Fruit fly (Drosophila melanogaster) whole organism, adult: ENCODE results near the gene CG34347.
A peak's percentile ranks its signal among the peaks of the same experiment; 100 is the strongest.

Experiments used
- CG11617 ChIP-seq: fragments of 200-800 bp; sonication (Bioruptor generic); optimal IDR thresholded peaks from 2 replicates; lab custom pipeline; 2017; ENCODE audit warnings: mild to moderate bottlenecking, missing biosample characterization, missing genetic modification reagents, missing genetic modification characterization
- CG14711 ChIP-seq: fragments of 200-800 bp; sonication (Bioruptor generic); optimal IDR thresholded peaks from 2 replicates; lab custom pipeline; 2018; ENCODE audit warnings: missing biosample characterization, mild to moderate bottlenecking, missing genetic modification characterization, moderate library complexity
- CG1620 ChIP-seq: fragments of 200-800 bp; sonication (Bioruptor generic); optimal IDR thresholded peaks from 2 replicates; lab custom pipeline; 2016; ENCODE audit warnings: missing biosample characterization, missing genetic modification characterization
- CG5204 ChIP-seq: fragments of 200-800 bp; sonication (Bioruptor generic); optimal IDR thresholded peaks from 2 replicates; lab custom pipeline; 2016; ENCODE audit warnings: missing biosample characterization, missing genetic modification characterization
- CG7045 ChIP-seq: fragments of 200-800 bp; sonication (Bioruptor generic); optimal IDR thresholded peaks from 2 replicates; lab custom pipeline; 2017; ENCODE audit warnings: missing biosample characterization, mild to moderate bottlenecking, missing genetic modification characterization
- CG7101 ChIP-seq: fragments of 200-800 bp; sonication (Bioruptor generic); optimal IDR thresholded peaks from 2 replicates; lab custom pipeline; 2018; ENCODE audit warnings: missing biosample characterization, mild to moderate bottlenecking, missing genetic modification characterization, moderate library complexity
- Crg-1 ChIP-seq: fragments of 200-800 bp; sonication (Bioruptor generic); optimal IDR thresholded peaks from 2 replicates; lab custom pipeline; 2016; ENCODE audit warnings: missing biosample characterization, missing genetic modification characterization
- Hr96 ChIP-seq: fragments of 200-800 bp; sonication (Bioruptor generic); optimal IDR thresholded peaks from 2 replicates; lab custom pipeline; 2016; ENCODE audit warnings: missing biosample characterization, missing genetic modification characterization
- cic ChIP-seq: fragments of 200-800 bp; sonication (Bioruptor generic); optimal IDR thresholded peaks from 2 replicates; lab custom pipeline; 2017; ENCODE audit warnings: missing biosample characterization, mild to moderate bottlenecking, missing genetic modification characterization, moderate library complexity
- ovo ChIP-seq: fragments of 200-800 bp; sonication (Bioruptor generic); optimal IDR thresholded peaks from 2 replicates; lab custom pipeline; 2016; ENCODE audit warnings: missing biosample characterization, missing genetic modification characterization
- tj ChIP-seq: fragments of 200-800 bp; sonication (Bioruptor generic); optimal IDR thresholded peaks from 3 replicates; lab custom pipeline; 2017; ENCODE audit warnings: missing biosample characterization, mild to moderate bottlenecking, missing genetic modification characterization, moderate library complexity
- toe ChIP-seq: fragments of 200-800 bp; sonication (Bioruptor generic); optimal IDR thresholded peaks from 2 replicates; lab custom pipeline; 2016; ENCODE audit warnings: missing biosample characterization, missing genetic modification characterization

dm6 chr3R:31306454-31306853 lies 4.5 kb upstream of the CG34347 start:
- TF ChIP-seq CG1620 (GFP tag; lab: Kevin White, UChicago) (no peak), ovo (GFP tag; lab: Kevin White, UChicago) (no peak), CG14711 (peak; percentile 8), tj (GFP tag; lab: Kevin White, UChicago) (no peak), CG5204 (GFP tag; lab: Kevin White, UChicago) (peak; percentile 17), Crg-1 (no peak), Hr96 (GFP tag; lab: Kevin White, UChicago) (no peak), toe (no peak), cic (GFP tag; lab: Kevin White, UChicago) (no peak), CG7045 (GFP tag; lab: Kevin White, UChicago) (peak; percentile 64), CG7101 (tag; lab: Kevin White, UChicago) (peak; percentile 25), CG11617 (GFP tag; lab: Kevin White, UChicago) (peak; percentile 44)
